Fruit fly (Drosophila melanogaster): ENCODE measurements around the gene rdgC.

The rdgC gene

DNA sequence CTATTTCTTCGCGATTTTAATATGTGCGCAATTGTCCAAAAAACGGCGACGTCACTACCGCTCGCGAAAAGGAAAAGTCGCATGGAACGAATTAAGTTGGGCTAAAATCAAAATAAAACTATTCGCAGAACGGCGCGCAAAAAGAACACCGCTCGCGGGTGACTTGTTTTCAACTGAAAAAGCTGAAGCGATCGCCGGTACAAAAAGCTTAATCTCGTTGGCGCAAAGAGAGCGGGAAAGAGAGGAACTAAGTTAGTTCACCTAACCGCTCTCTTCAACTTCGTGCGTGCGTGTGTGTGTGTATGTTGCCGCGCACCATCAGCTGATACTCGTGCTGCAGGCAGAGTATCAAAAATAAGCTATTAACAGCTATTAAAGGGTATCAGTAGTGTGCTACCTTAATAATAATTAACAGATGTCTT is 49.7 kb upstream of the rdgC start, which contains the start of gene CG42674 (continued):
- TF ChIP-seq Fer1 (GFP tag; optimal IDR thresholded peaks at IDR 0.05) = peak; percentile 2
- no peak for TF ChIP-seq CG8281 (tag; optimal IDR thresholded peaks at IDR 0.05)
- TF ChIP-seq CG14965 (GFP tag; optimal IDR thresholded peaks at IDR 0.05; ENCODE audit: borderline replicate concordance) = no peak
- TF ChIP-seq CG17385 (GFP tag; optimal IDR thresholded peaks at IDR 0.05) = peak; percentile 9
- no peak for TF ChIP-seq ro (GFP tag; IDR thresholded peaks at IDR 0.05)
- TF ChIP-seq CG12299 (tag; optimal IDR thresholded peaks at IDR 0.05) = no peak
- TF ChIP-seq Dek (tag; optimal IDR thresholded peaks at IDR 0.05) = no peak
- no peak for TF ChIP-seq her (GFP tag; optimal IDR thresholded peaks at IDR 0.05)
- no peak for TF ChIP-seq lbe (GFP tag; optimal IDR thresholded peaks at IDR 0.05)
- no peak for TF ChIP-seq CG10979 (tag; optimal IDR thresholded peaks at IDR 0.05)
- no peak for TF ChIP-seq gfzf (GFP tag; optimal IDR thresholded peaks at IDR 0.05)
- TF ChIP-seq otp (GFP tag; IDR thresholded peaks at IDR 0.05) = 0 out of 3 replicates have a peak, but pooled peaks have one; percentile 37
- TF ChIP-seq CG8388 (GFP tag; optimal IDR thresholded peaks at IDR 0.05) = no peak
- peak; percentile 39 for TF ChIP-seq D19B (GFP tag; optimal IDR thresholded peaks at IDR 0.05)
- TF ChIP-seq lmd (GFP tag; IDR thresholded peaks at IDR 0.05) = no peak
- TF ChIP-seq h (optimal IDR thresholded peaks at IDR 0.05) = no peak
- TF ChIP-seq CG11695 (GFP tag; IDR thresholded peaks at IDR 0.05) = no peak
- peak; percentile 75 to 77 for TF ChIP-seq Trl (optimal IDR thresholded peaks at IDR 0.05)
- TF ChIP-seq Trl (GFP tag; optimal IDR thresholded peaks at IDR 0.05) = no peak
- TF ChIP-seq Tbp (GFP tag; optimal IDR thresholded peaks at IDR 0.05) = no peak
- no peak for TF ChIP-seq nom (GFP tag; optimal IDR thresholded peaks at IDR 0.05)
- TF ChIP-seq grau (tag; optimal IDR thresholded peaks at IDR 0.05) = no peak
- TF ChIP-seq Xrp1 (GFP tag; IDR thresholded peaks at IDR 0.05) = no peak
- no peak for TF ChIP-seq CG7357 (GFP tag; IDR thresholded peaks at IDR 0.05)
- no peak for TF ChIP-seq CHES-1-like (GFP tag; optimal IDR thresholded peaks at IDR 0.05)
- peak; percentile 17; the same call in 1 of the 2 replicates for TF ChIP-seq Bgb (GFP tag; IDR thresholded peaks at IDR 0.05; ENCODE audit: partially characterized antibody)
- TF ChIP-seq BtbVII (GFP tag; optimal IDR thresholded peaks at IDR 0.05) = peak; percentile 56
- no peak for TF ChIP-seq CG9215 (GFP tag; IDR thresholded peaks at IDR 0.05)
- TF ChIP-seq CG15011 (GFP tag; optimal IDR thresholded peaks at IDR 0.05) = no peak
- TF ChIP-seq fd102C (GFP tag; optimal IDR thresholded peaks at IDR 0.05) = no peak
- TF ChIP-seq E2f2 (GFP tag; IDR thresholded peaks at IDR 0.05) = peak; percentile 15; the same call in 1 of the 2 replicates
- TF ChIP-seq Rfx (GFP tag; IDR thresholded peaks at IDR 0.05) = peak; percentile 38; the same call in 1 of the 2 replicates
- no peak for TF ChIP-seq CG5245 (GFP tag; optimal IDR thresholded peaks at IDR 0.05)
- 0 out of 3 replicates have a peak, but pooled peaks have one; percentile 8 for TF ChIP-seq ase (GFP tag; IDR thresholded peaks at IDR 0.05)
- no peak for TF ChIP-seq Gug (GFP tag; IDR thresholded peaks at IDR 0.05)
- TF ChIP-seq sima (GFP tag; optimal IDR thresholded peaks at IDR 0.05) = no peak
- TF ChIP-seq tgo (GFP tag; IDR thresholded peaks at IDR 0.05) = no peak
- TF ChIP-seq Sox102F (GFP tag; optimal IDR thresholded peaks at IDR 0.05) = no peak
- TF ChIP-seq unc-4 (GFP tag; IDR thresholded peaks at IDR 0.05; ENCODE audit: partially characterized antibody) = no peak
- TF ChIP-seq HLH54F (GFP tag; optimal IDR thresholded peaks at IDR 0.05) = no peak
- no peak for TF ChIP-seq CG15479 (GFP tag; optimal IDR thresholded peaks at IDR 0.05)
- peak; percentile 5 for TF ChIP-seq CG10543 (GFP tag; optimal IDR thresholded peaks at IDR 0.05)
- TF ChIP-seq CG9797 (GFP tag; optimal IDR thresholded peaks at IDR 0.05) = no peak
- peak; percentile 9; the same call in 1 of the 3 replicates for TF ChIP-seq row (GFP tag; IDR thresholded peaks at IDR 0.05)
- TF ChIP-seq CG18262 (tag; optimal IDR thresholded peaks at IDR 0.05) = no peak
- no peak for TF ChIP-seq CG2202 (tag; optimal IDR thresholded peaks at IDR 0.05)
- TF ChIP-seq vfl (GFP tag; optimal IDR thresholded peaks at IDR 0.05) = no peak
- TF ChIP-seq crc (GFP tag; optimal IDR thresholded peaks at IDR 0.05) = no peak
- peak; percentile 10 for TF ChIP-seq ftz-f1 (GFP tag; optimal IDR thresholded peaks at IDR 0.05)
- no peak for TF ChIP-seq Hmx (GFP tag; optimal IDR thresholded peaks at IDR 0.05)
- no peak for TF ChIP-seq fd3F (GFP tag; optimal IDR thresholded peaks at IDR 0.05)
- no peak for TF ChIP-seq CG11723 (GFP tag; optimal IDR thresholded peaks at IDR 0.05)

Measured in whole organism, embryonic.